Worm (Caenorhabditis elegans) whole organism, late embryonic: ENCODE results near the gene C05E11.3.
A peak's percentile ranks its signal among the peaks of the same experiment; 100 is the strongest.

Experiments used
- F13H6.1 ChIP-seq: sonication (generic microtip); optimal IDR thresholded peaks from 2 replicates; lab custom pipeline; 2016; ENCODE audit warnings: missing genetic modification characterization, missing compliant biosample characterization
- K09A11.1 ChIP-seq: sonication (generic microtip); optimal IDR thresholded peaks from 2 replicates; lab custom pipeline; 2017; ENCODE audit warnings: antibody characterized with exemption, mild to moderate bottlenecking, missing genetic modification characterization, missing compliant biosample characterization; ENCODE audit not compliant: insufficient read depth
- T23F11.4 ChIP-seq: fragments of 200-800 bp; sonication (Bioruptor generic); optimal IDR thresholded peaks from 2 replicates; lab custom pipeline; 2018; ENCODE audit warnings: mild to moderate bottlenecking, missing genetic modification characterization, missing compliant biosample characterization
- Y22D7AL.16 ChIP-seq: sonication (generic microtip); optimal IDR thresholded peaks from 2 replicates; lab custom pipeline; 2016; ENCODE audit warnings: missing genetic modification characterization, missing compliant biosample characterization
- ahr-1 ChIP-seq: sonication (generic microtip); optimal IDR thresholded peaks from 2 replicates; lab custom pipeline; 2016; ENCODE audit warnings: missing genetic modification characterization, missing compliant biosample characterization
- ama-1 ChIP-seq: fragments of 150-350 bp; optimal IDR thresholded peaks from 2 replicates; lab custom pipeline; 2014
- ceh-14 ChIP-seq: sonication (generic microtip); optimal IDR thresholded peaks from 2 replicates; lab custom pipeline; 2016; ENCODE audit warnings: missing genotype, missing genetic modification characterization, missing compliant biosample characterization
- ceh-18 ChIP-seq: sonication (generic microtip); optimal IDR thresholded peaks from 2 replicates; lab custom pipeline; 2016; ENCODE audit warnings: missing genetic modification characterization, missing compliant biosample characterization
- ceh-19 ChIP-seq: fragments of 200-800 bp; sonication (Bioruptor generic); optimal IDR thresholded peaks from 2 replicates; lab custom pipeline; 2018; ENCODE audit warnings: mild to moderate bottlenecking, missing genetic modification characterization, missing compliant biosample characterization
- ceh-2 ChIP-seq: sonication (generic microtip); optimal IDR thresholded peaks from 2 replicates; lab custom pipeline; 2016; ENCODE audit warnings: missing genotype, missing genetic modification characterization, missing compliant biosample characterization
- ceh-22 ChIP-seq: sonication (generic microtip); optimal IDR thresholded peaks from 2 replicates; lab custom pipeline; 2017; ENCODE audit warnings: missing biosample characterization, missing genetic modification characterization
- ceh-24 ChIP-seq: sonication (generic microtip); optimal IDR thresholded peaks from 2 replicates; lab custom pipeline; 2016; ENCODE audit warnings: mild to moderate bottlenecking, missing genetic modification characterization, missing compliant biosample characterization
- ceh-30 ChIP-seq: fragments of 150-350 bp; optimal IDR thresholded peaks from 2 replicates; lab custom pipeline; 2014; ENCODE audit warnings: missing biosample characterization, missing genetic modification characterization
- ceh-34 ChIP-seq: sonication (generic microtip); optimal IDR thresholded peaks from 2 replicates; lab custom pipeline; 2016; ENCODE audit warnings: mild to moderate bottlenecking, missing genetic modification characterization, missing compliant biosample characterization
- ceh-45 ChIP-seq: fragments of 200-800 bp; sonication (Bioruptor generic); IDR thresholded peaks from 2 replicates; pipeline ENCODE4 v1.3.6; 2022; ENCODE audit warnings: missing genetic modification reagents, missing genetic modification characterization, missing compliant biosample characterization
- ceh-48 ChIP-seq: sonication (generic microtip); optimal IDR thresholded peaks from 2 replicates; lab custom pipeline; 2016; ENCODE audit warnings: missing genetic modification characterization, inconsistent platforms, missing compliant biosample characterization
- ceh-9 ChIP-seq: sonication (generic microtip); optimal IDR thresholded peaks from 2 replicates; lab custom pipeline; 2016; ENCODE audit warnings: mild to moderate bottlenecking, missing genetic modification characterization, inconsistent platforms, missing compliant biosample characterization
- elt-2 ChIP-seq: sonication (generic microtip); optimal IDR thresholded peaks from 2 replicates; lab custom pipeline; 2016; ENCODE audit warnings: missing genetic modification reagents, missing genetic modification characterization, missing compliant biosample characterization
- fax-1 ChIP-seq: sonication (generic microtip); optimal IDR thresholded peaks from 2 replicates; lab custom pipeline; 2016; ENCODE audit warnings: missing genotype, missing genetic modification characterization, missing compliant biosample characterization
- fkh-10 ChIP-seq: fragments of 150-350 bp; optimal IDR thresholded peaks from 2 replicates; lab custom pipeline; 2014; ENCODE audit warnings: missing biosample characterization, missing genetic modification reagents, missing genetic modification characterization
- fkh-6 ChIP-seq: sonication (generic microtip); optimal IDR thresholded peaks from 2 replicates; lab custom pipeline; 2016; ENCODE audit warnings: missing genetic modification characterization, missing compliant biosample characterization
- hlh-13 ChIP-seq: fragments of 200-800 bp; sonication (Bioruptor generic); optimal IDR thresholded peaks from 2 replicates; lab custom pipeline; 2018; ENCODE audit warnings: mild to moderate bottlenecking, missing genetic modification characterization, missing compliant biosample characterization
- hlh-6 ChIP-seq: sonication (generic microtip); optimal IDR thresholded peaks from 2 replicates; lab custom pipeline; 2016; ENCODE audit warnings: missing genotype, missing genetic modification characterization, missing compliant biosample characterization
- lim-6 ChIP-seq: sonication (generic microtip); optimal IDR thresholded peaks from 2 replicates; lab custom pipeline; 2016; ENCODE audit warnings: missing genetic modification characterization, missing compliant biosample characterization
- lin-11 ChIP-seq: fragments of 200-800 bp; sonication (Bioruptor generic); optimal IDR thresholded peaks from 2 replicates; lab custom pipeline; 2018; ENCODE audit warnings: mild to moderate bottlenecking, missing genetic modification characterization, missing compliant biosample characterization
- madf-2 ChIP-seq: sonication (generic microtip); optimal IDR thresholded peaks from 2 replicates; lab custom pipeline; 2017; ENCODE audit warnings: missing genetic modification characterization, missing compliant biosample characterization
- mec-3 ChIP-seq: sonication (generic microtip); optimal IDR thresholded peaks from 2 replicates; lab custom pipeline; 2016; ENCODE audit warnings: borderline replicate concordance, missing genetic modification characterization, missing compliant biosample characterization
- nfya-1 ChIP-seq: sonication (generic microtip); optimal IDR thresholded peaks from 2 replicates; lab custom pipeline; 2017; ENCODE audit warnings: missing genetic modification characterization, mild to moderate bottlenecking, missing compliant biosample characterization, antibody characterized with exemption, moderate library complexity
- nhr-11 ChIP-seq: fragments of 150-350 bp; optimal IDR thresholded peaks from 2 replicates; lab custom pipeline; 2014; ENCODE audit warnings: missing biosample characterization, missing genetic modification characterization
- nhr-232 ChIP-seq: sonication (generic microtip); optimal IDR thresholded peaks from 2 replicates; lab custom pipeline; 2016; ENCODE audit warnings: missing genetic modification characterization, missing compliant biosample characterization
- pat-9 ChIP-seq: fragments of 200-800 bp; sonication (Bioruptor generic); optimal IDR thresholded peaks from 2 replicates; lab custom pipeline; 2018; ENCODE audit warnings: mild to moderate bottlenecking, missing genetic modification characterization, moderate library complexity, missing compliant biosample characterization
- pha-2 ChIP-seq: sonication (generic microtip); optimal IDR thresholded peaks from 2 replicates; lab custom pipeline; 2017; ENCODE audit warnings: mild to moderate bottlenecking, missing genetic modification characterization, missing compliant biosample characterization
- pha-4 ChIP-seq: fragments of 150-350 bp; optimal IDR thresholded peaks from 2 replicates; lab custom pipeline; 2018; ENCODE audit warnings: missing biosample characterization, missing genetic modification reagents, missing genetic modification characterization
- pqm-1 ChIP-seq: sonication (generic microtip); optimal IDR thresholded peaks from 2 replicates; lab custom pipeline; 2016; ENCODE audit warnings: missing genetic modification characterization, missing compliant biosample characterization
- sdc-2 ChIP-seq: sonication (generic microtip); optimal IDR thresholded peaks from 2 replicates; lab custom pipeline; 2016; ENCODE audit warnings: missing genotype, missing genetic modification characterization, missing compliant biosample characterization
- sox-4 ChIP-seq: sonication (generic microtip); optimal IDR thresholded peaks from 2 replicates; lab custom pipeline; 2017; ENCODE audit warnings: mild to moderate bottlenecking, missing genetic modification characterization, inconsistent platforms, missing compliant biosample characterization
- tbx-7 ChIP-seq: sonication (generic microtip); optimal IDR thresholded peaks from 2 replicates; lab custom pipeline; 2016; ENCODE audit warnings: missing genotype, missing genetic modification characterization, missing compliant biosample characterization
- ttx-3 ChIP-seq: sonication (generic microtip); optimal IDR thresholded peaks from 2 replicates; lab custom pipeline; 2016; ENCODE audit warnings: missing genetic modification reagents, missing genetic modification characterization, missing compliant biosample characterization
- unc-3 ChIP-seq, 2 experiments: fragments of 200-800 bp in 1 of 2; sonication (Bioruptor generic) in 1 of 2; sonication (generic microtip) in 1 of 2; conservative IDR thresholded peaks in 1 of 2; optimal IDR thresholded peaks in 1 of 2; 2 replicates each; pipeline versions ENCODE4 v1.3.6 to Lab custom; 2016 to 2022; ENCODE audit warnings: missing compliant biosample characterization in 2 of 2, missing genetic modification characterization in 2 of 2, missing genetic modification reagents in 1 of 2
- unc-42 ChIP-seq: sonication (generic microtip); optimal IDR thresholded peaks from 2 replicates; lab custom pipeline; 2016; ENCODE audit warnings: missing genotype, missing genetic modification characterization, missing compliant biosample characterization
- unc-55 ChIP-seq: sonication (generic microtip); optimal IDR thresholded peaks from 2 replicates; lab custom pipeline; 2017; ENCODE audit warnings: missing biosample characterization, missing genetic modification reagents, missing genetic modification characterization
- unc-86 ChIP-seq: sonication (generic microtip); optimal IDR thresholded peaks from 2 replicates; lab custom pipeline; 2016; ENCODE audit warnings: missing genetic modification characterization, missing compliant biosample characterization

The C05E11.3 gene

ce11 chrX:4587934-4588333 lies 9.9 kb downstream of the C05E11.3 start:
- TF ChIP-seq F13H6.1 (tag; lab: Kevin White, UChicago) (no peak), lin-11 (no peak), unc-42 (peak; percentile 61), nfya-1 (tag; lab: Kevin White, UChicago) (peak; percentile 28), fax-1 (no peak), elt-2 (peak; percentile 6)
- TF ChIP-seq, all 69 proteins: peak for 3

ce11 chrX:4588462-4588861 lies 10.4 kb downstream of the C05E11.3 start, which contains the start of gene lnp-1:
Gene lnp-1, plus strand, starts transcription at chrX:4588762.
- TF ChIP-seq lim-6 (tag; lab: Kevin White, UChicago) (no peak), hlh-6 (no peak), ceh-45 (no peak), T23F11.4 (GFP tag; lab: Kevin White, UChicago) (no peak)

- TF ChIP-seq ceh-19: no peak
- no peak for TF ChIP-seq ceh-22 (tag; lab: Kevin White, UChicago)
- no peak for TF ChIP-seq nhr-232 (tag; lab: Kevin White, UChicago)
- no peak for TF ChIP-seq pha-2 (tag; lab: Kevin White, UChicago)
- TF ChIP-seq lin-11: no peak
- no peak for TF ChIP-seq ceh-2 (tag; lab: Kevin White, UChicago)
- no peak for TF ChIP-seq sox-4 (tag; lab: Kevin White, UChicago)
- TF ChIP-seq unc-86: no peak
- TF ChIP-seq fkh-10 (GFP tag; lab: Kevin White, UChicago): no peak
- TF ChIP-seq pat-9 (tag; lab: Kevin White, UChicago): no peak
- no peak for TF ChIP-seq fkh-6 (tag; lab: Kevin White, UChicago)
- TF ChIP-seq hlh-6: no peak
- TF ChIP-seq nhr-11 (tag; lab: Kevin White, UChicago): no peak
- TF ChIP-seq ttx-3 (tag; lab: Kevin White, UChicago): no peak
- no peak for TF ChIP-seq madf-2 (tag; lab: Kevin White, UChicago)
- no peak for TF ChIP-seq mec-3 (tag; lab: Kevin White, UChicago)
- TF ChIP-seq pqm-1 (tag; lab: Kevin White, UChicago): no peak
Measured at ce11 chrX:4592250-4592649, 14.2 kb downstream of the C05E11.3 start, which contains the start of gene flp-12. Gene flp-12, minus strand, starts transcription at chrX:4592350.

ce11 chrX:4597419-4597818 lies 19.4 kb downstream of the C05E11.3 start:
- TF ChIP-seq nhr-11 (tag; lab: Kevin White, UChicago) (no peak), K09A11.1 (tag; lab: Kevin White, UChicago) (no peak), pha-4 (tag; lab: Kevin White, UChicago) (no peak), unc-42 (no peak), ceh-18 (tag; lab: Kevin White, UChicago) (no peak), ceh-22 (tag; lab: Kevin White, UChicago) (no peak), nfya-1 (tag; lab: Kevin White, UChicago) (no peak), unc-55 (GFP tag; lab: Kevin White, UChicago) (no peak), ceh-19 (no peak), ceh-9 (tag; lab: Kevin White, UChicago) (no peak), ceh-24 (no peak), Y22D7AL.16 (tag; lab: Kevin White, UChicago) (no peak), fkh-10 (GFP tag; lab: Kevin White, UChicago) (no peak), ama-1 (lab: Kevin White, UChicago) (no peak), fax-1 (no peak), lin-11 (no peak), ceh-34 (tag; lab: Kevin White, UChicago) (no peak)
- TF ChIP-seq, all 69 proteins: peak for 0

- no peak for TF ChIP-seq elt-2
- no peak for TF ChIP-seq tbx-7 (tag; lab: Kevin White, UChicago)
- TF ChIP-seq fax-1: no peak
- TF ChIP-seq sdc-2: no peak
- TF ChIP-seq ttx-3 (tag; lab: Kevin White, UChicago): no peak
- TF ChIP-seq ceh-30 (tag; lab: Kevin White, UChicago): no peak
- TF ChIP-seq ceh-22 (tag; lab: Kevin White, UChicago): no peak
- no peak for TF ChIP-seq ahr-1
- TF ChIP-seq hlh-6: no peak
- TF ChIP-seq ceh-48: no peak
- no peak for TF ChIP-seq T23F11.4 (GFP tag; lab: Kevin White, UChicago)
- no peak for TF ChIP-seq unc-86
- no peak for TF ChIP-seq unc-42
- no peak for TF ChIP-seq hlh-13 (GFP tag; lab: Kevin White, UChicago)
- no peak for TF ChIP-seq unc-3 (GFP tag; conservative IDR thresholded peaks at IDR 0.05; lab: Robert Waterston, UW)
- no peak for TF ChIP-seq unc-3 (tag; optimal IDR thresholded peaks at IDR 0.05; lab: Kevin White, UChicago)
- TF ChIP-seq ceh-14 (tag; lab: Kevin White, UChicago): no peak
Measured at ce11 chrX:4599526-4599925, 21.5 kb downstream of the C05E11.3 start.
